Fruit fly (Drosophila melanogaster) whole organism, wandering third instar larva: Measurements from ENCODE around the gene Dok.

Experiments
- Abd-B ChIP-seq: fragments of >200 bp; optimal IDR thresholded peaks from 2 replicates; lab custom pipeline; 2017; ENCODE audit warnings: missing biosample characterization, missing genetic modification characterization
- CG9705 ChIP-seq: fragments of 200-800 bp; sonication (Bioruptor generic); optimal IDR thresholded peaks from 2 replicates; lab custom pipeline; 2018; ENCODE audit warnings: missing biosample characterization, mild to moderate bottlenecking, missing genetic modification characterization
- CrebA ChIP-seq: fragments of 200-800 bp; sonication (Bioruptor generic); optimal IDR thresholded peaks from 2 replicates; lab custom pipeline; 2016; ENCODE audit warnings: missing biosample characterization, mild to moderate bottlenecking, missing genetic modification characterization, borderline replicate concordance
- Dif ChIP-seq: fragments of 200-275, 200-300 bp; sonication (Bioruptor generic); optimal IDR thresholded peaks from 2 replicates; lab custom pipeline; 2018; ENCODE audit warnings: missing biosample characterization, missing genetic modification characterization; ENCODE audit not compliant: partially characterized antibody
- GATAd ChIP-seq: sonication (Bioruptor generic); optimal IDR thresholded peaks from 2 replicates; lab custom pipeline; 2016; ENCODE audit warnings: missing biosample characterization, missing genetic modification characterization
- HLH106 ChIP-seq: fragments of 200-800 bp; optimal IDR thresholded peaks from 3 replicates; lab custom pipeline; 2019; ENCODE audit warnings: missing biosample characterization, mild to moderate bottlenecking, missing genetic modification characterization, moderate library complexity
- Hnf4 ChIP-seq: fragments of 200-800 bp; sonication (Bioruptor generic); optimal IDR thresholded peaks from 2 replicates; lab custom pipeline; 2016; ENCODE audit warnings: missing biosample characterization, mild to moderate bottlenecking, missing genetic modification characterization
- Hr78 ChIP-seq: fragments of >200 bp; optimal IDR thresholded peaks from 2 replicates; lab custom pipeline; 2017; ENCODE audit warnings: missing biosample characterization, missing genetic modification characterization
- Jra ChIP-seq: sonication (Bioruptor generic); optimal IDR thresholded peaks from 2 replicates; lab custom pipeline; 2016; ENCODE audit warnings: missing biosample characterization, missing genetic modification characterization
- Mio ChIP-seq: sonication (Bioruptor generic); optimal IDR thresholded peaks from 2 replicates; lab custom pipeline; 2016; ENCODE audit warnings: missing biosample characterization, missing genetic modification characterization
- Myc ChIP-seq: fragments of >200 bp; optimal IDR thresholded peaks from 2 replicates; lab custom pipeline; 2017
- N ChIP-seq: fragments of >200 bp; optimal IDR thresholded peaks from 2 replicates; lab custom pipeline; 2018; ENCODE audit warnings: missing biosample characterization, missing external identifiers, missing genetic modification characterization
- Rel ChIP-seq, 2 experiments: fragments of 200-800 bp; sonication (Bioruptor generic) in 1 of 2; optimal IDR thresholded peaks; 2 replicates in 1 of 2; 3 replicates in 1 of 2; lab custom pipeline; 2016 to 2019; ENCODE audit warnings: mild to moderate bottlenecking in 2 of 2, missing biosample characterization in 2 of 2, missing genetic modification characterization in 2 of 2, moderate library complexity in 1 of 2
- Vsx2 ChIP-seq: fragments of 200-300, 225-300 bp; sonication (Bioruptor generic); optimal IDR thresholded peaks from 2 replicates; lab custom pipeline; 2018; ENCODE audit warnings: missing biosample characterization, missing genetic modification characterization; ENCODE audit not compliant: partially characterized antibody
- br ChIP-seq: fragments of 200-800 bp; sonication (Bioruptor generic); optimal IDR thresholded peaks from 2 replicates; lab custom pipeline; 2016; ENCODE audit warnings: missing biosample characterization, missing genetic modification characterization
- brk ChIP-seq: fragments of 200-800 bp; sonication (Bioruptor generic); optimal IDR thresholded peaks from 2 replicates; lab custom pipeline; 2016; ENCODE audit warnings: missing biosample characterization, mild to moderate bottlenecking, missing genetic modification characterization
- dl ChIP-seq, 2 experiments: fragments of 175-275, 200-275 bp in 1 of 2; fragments of 200-275 bp in 1 of 2; sonication (Bioruptor generic); optimal IDR thresholded peaks; lab custom pipeline; 2018; ENCODE audit warnings: mild to moderate bottlenecking in 2 of 2, missing biosample characterization in 2 of 2, missing genetic modification characterization in 2 of 2, moderate library complexity in 2 of 2; ENCODE audit not compliant: partially characterized antibody in 2 of 2, insufficient read depth in 1 of 2
- dmrt93B ChIP-seq: fragments of 200-800 bp; sonication (Bioruptor generic); optimal IDR thresholded peaks from 2 replicates; lab custom pipeline; 2018; ENCODE audit warnings: missing biosample characterization, mild to moderate bottlenecking, missing genetic modification characterization
- dsf ChIP-seq: sonication (Bioruptor generic); optimal IDR thresholded peaks from 2 replicates; lab custom pipeline; 2016; ENCODE audit warnings: missing biosample characterization, missing genetic modification characterization, borderline replicate concordance
- ey ChIP-seq: fragments of 200-800 bp; sonication (Bioruptor generic); optimal IDR thresholded peaks from 2 replicates; lab custom pipeline; 2016; ENCODE audit warnings: missing biosample characterization, missing genetic modification characterization
- foxo ChIP-seq, 2 experiments: fragments of 200-800 bp; sonication (Bioruptor generic); optimal IDR thresholded peaks; 2 replicates in 1 of 2; 3 replicates in 1 of 2; lab custom pipeline; 2016 to 2017; ENCODE audit warnings: missing biosample characterization in 2 of 2, missing genetic modification characterization in 2 of 2
- fru ChIP-seq: fragments of 200-800 bp; sonication (Bioruptor generic); optimal IDR thresholded peaks from 3 replicates; lab custom pipeline; 2016; ENCODE audit warnings: missing biosample characterization, mild to moderate bottlenecking, missing genetic modification characterization
- jim ChIP-seq: fragments of 175-275, 200-325 bp; sonication (Bioruptor generic); optimal IDR thresholded peaks from 2 replicates; lab custom pipeline; 2016; ENCODE audit warnings: missing biosample characterization, mild to moderate bottlenecking, missing genetic modification characterization
- lola ChIP-seq: fragments of >200 bp; optimal IDR thresholded peaks from 2 replicates; lab custom pipeline; 2017; ENCODE audit warnings: missing biosample characterization, missing genetic modification characterization
- pan ChIP-seq: fragments of >200 bp; optimal IDR thresholded peaks from 2 replicates; lab custom pipeline; 2017
- psq ChIP-seq: fragments of 200-800 bp; sonication (Bioruptor generic); optimal IDR thresholded peaks from 3 replicates; lab custom pipeline; 2017; ENCODE audit warnings: missing biosample characterization, mild to moderate bottlenecking, missing genetic modification characterization, moderate library complexity
- rgr ChIP-seq: fragments of 200-800 bp; sonication (Bioruptor generic); optimal IDR thresholded peaks from 3 replicates; lab custom pipeline; 2016; ENCODE audit warnings: missing biosample characterization, mild to moderate bottlenecking, missing genetic modification characterization
- sage ChIP-seq: fragments of 200-800 bp; sonication (Bioruptor generic); optimal IDR thresholded peaks from 2 replicates; lab custom pipeline; 2016; ENCODE audit warnings: missing biosample characterization, mild to moderate bottlenecking, missing genetic modification characterization
- tai ChIP-seq: sonication (Bioruptor generic); optimal IDR thresholded peaks from 2 replicates; lab custom pipeline; 2016; ENCODE audit warnings: missing biosample characterization, missing genetic modification characterization
- woc ChIP-seq: sonication (Bioruptor generic); optimal IDR thresholded peaks from 2 replicates; lab custom pipeline; 2016; ENCODE audit warnings: missing biosample characterization, mild to moderate bottlenecking, missing genetic modification characterization

The Dok gene

DNA sequence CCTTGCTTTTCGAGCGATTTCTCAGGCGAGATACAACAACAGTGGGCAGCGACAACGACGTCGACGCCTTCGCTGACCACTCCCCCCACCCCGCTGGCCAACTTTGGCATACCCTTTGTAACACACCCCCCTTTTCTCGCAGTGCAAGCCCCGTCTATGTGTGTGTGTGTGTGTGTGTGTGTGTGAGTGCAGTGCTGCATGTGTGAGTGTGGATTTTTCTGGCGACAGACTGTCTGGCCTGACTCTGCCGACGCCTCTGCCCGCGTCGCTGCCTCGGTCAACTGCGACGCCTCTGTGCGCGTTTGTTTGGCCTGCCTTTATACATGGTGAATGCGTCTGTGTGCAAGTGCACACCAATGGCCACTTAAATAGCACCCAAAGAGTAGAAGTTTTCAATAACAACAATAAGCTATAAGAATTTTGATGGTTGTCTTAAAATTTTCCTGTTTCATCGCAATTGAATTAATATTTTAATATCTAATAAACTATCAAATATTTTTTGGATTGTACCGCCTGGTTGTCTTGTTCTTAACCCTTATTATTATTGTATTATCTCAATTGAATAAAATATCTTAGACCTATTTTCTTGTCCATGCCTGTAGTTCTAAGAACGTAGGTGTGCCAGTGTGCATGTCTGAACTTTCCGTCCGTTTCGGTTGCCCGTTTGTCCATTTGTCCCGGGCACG is 30.0 kb upstream of the Dok start (continued):
- no peak for TF ChIP-seq N (GFP tag; lab: Kevin White, UChicago)
- no peak for TF ChIP-seq GATAd

DNA sequence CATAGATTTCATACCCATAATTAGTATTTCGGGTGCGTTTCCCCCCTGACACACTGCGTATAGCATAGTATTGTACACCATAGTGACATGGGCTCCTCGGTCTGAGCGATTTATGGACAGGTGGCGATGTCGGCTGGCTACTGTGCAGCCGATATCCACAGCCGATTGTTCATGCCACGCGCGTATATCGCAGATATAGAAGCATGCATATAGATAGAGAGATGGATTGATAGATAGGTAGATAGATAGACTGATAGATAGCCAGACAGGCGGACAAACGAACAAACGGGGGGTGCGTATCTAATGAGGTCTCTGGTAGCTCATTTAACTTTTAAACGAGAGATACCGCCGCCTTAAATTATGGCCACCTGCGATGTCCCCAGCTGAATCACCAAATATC is 28.0 kb upstream of the Dok start:
- TF ChIP-seq foxo (GFP tag; optimal IDR thresholded peaks at IDR 0.05; lab: Kevin White, UChicago) = no peak
- TF ChIP-seq Mio (GFP tag; lab: Kevin White, UChicago) = no peak
- TF ChIP-seq rgr = no peak
- TF ChIP-seq brk (GFP tag; lab: Kevin White, UChicago) = no peak
- TF ChIP-seq fru (GFP tag; lab: Kevin White, UChicago) = no peak
- no peak for TF ChIP-seq dl (GFP tag; optimal IDR thresholded peaks at IDR 0.05; lab: Kevin White, UChicago; ENCODE audit: insufficient read depth in 1 of 2, partially characterized antibody in 2 of 2)
- no peak for TF ChIP-seq woc (GFP tag; lab: Kevin White, UChicago)

DNA sequence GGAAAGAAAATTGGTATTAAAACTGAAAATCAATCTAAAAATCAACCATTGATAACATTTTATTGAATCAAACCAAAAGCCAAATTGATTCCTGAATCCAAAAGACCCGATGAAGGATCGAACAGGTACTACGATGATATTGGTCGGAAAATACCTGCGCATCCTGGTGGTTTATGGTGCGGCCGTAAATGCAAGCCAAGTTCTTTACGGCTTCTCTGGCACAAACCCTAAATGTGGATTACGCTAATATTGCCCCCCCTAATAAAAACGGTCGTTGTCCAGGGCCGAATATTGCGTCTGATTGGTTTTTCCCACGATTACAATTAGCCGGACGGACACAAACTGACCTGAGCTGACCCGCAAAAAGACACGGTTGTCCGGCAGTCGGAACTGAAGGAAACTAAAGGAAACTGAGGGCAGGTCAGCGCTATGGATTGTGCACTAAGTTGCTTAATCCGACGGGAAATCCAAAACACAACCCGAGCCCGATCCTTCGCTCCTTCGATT is 27.2 kb upstream of the Dok start:
- TF ChIP-seq tai (GFP tag; lab: Kevin White, UChicago) = no peak
- TF ChIP-seq Mio (GFP tag; lab: Kevin White, UChicago) = no peak
- TF ChIP-seq Hnf4 (GFP tag; lab: Kevin White, UChicago) = no peak
- TF ChIP-seq lola (GFP tag; lab: Kevin White, UChicago) = no peak
- TF ChIP-seq CrebA (GFP tag; lab: Kevin White, UChicago) = no peak
- no peak for TF ChIP-seq Rel (GFP tag; optimal IDR thresholded peaks at IDR 0.05; lab: Kevin White, UChicago)
- TF ChIP-seq Rel (tag; optimal IDR thresholded peaks at IDR 0.05; lab: Kevin White, UChicago) = no peak
- TF ChIP-seq woc (GFP tag; lab: Kevin White, UChicago) = no peak
- no peak for TF ChIP-seq ey (GFP tag; lab: Kevin White, UChicago)
- TF ChIP-seq pan (lab: Kevin White, UChicago) = no peak
- no peak for TF ChIP-seq Myc (lab: Kevin White, UChicago)
- no peak for TF ChIP-seq fru (GFP tag; lab: Kevin White, UChicago)
- TF ChIP-seq brk (GFP tag; lab: Kevin White, UChicago) = no peak
- no peak for TF ChIP-seq dmrt93B (GFP tag; lab: Kevin White, UChicago)
- TF ChIP-seq foxo (GFP tag; optimal IDR thresholded peaks at IDR 0.05; lab: Kevin White, UChicago) = no peak
- no peak for TF ChIP-seq Jra (GFP tag; lab: Kevin White, UChicago)
- TF ChIP-seq jim (GFP tag; lab: Kevin White, UChicago) = no peak
- no peak for TF ChIP-seq Hr78 (GFP tag; lab: Kevin White, UChicago)
- no peak for TF ChIP-seq Vsx2

DNA sequence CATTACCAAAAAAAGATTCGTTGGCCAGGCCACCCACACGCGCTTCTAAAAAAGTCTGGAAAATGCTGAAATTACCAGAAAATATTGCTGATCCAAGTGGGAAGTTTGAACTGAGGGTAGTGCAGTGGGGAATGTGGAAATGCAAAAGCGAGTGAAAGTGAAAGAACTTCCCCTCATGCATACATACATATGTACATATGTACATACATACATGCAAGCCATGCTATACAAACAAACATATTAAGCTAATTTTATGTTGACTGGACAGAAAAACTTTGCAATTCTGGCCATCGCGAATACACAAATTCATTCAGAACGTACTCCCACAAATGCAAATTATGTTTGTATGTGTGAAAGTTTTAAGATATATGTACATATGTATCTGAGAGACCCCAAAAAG is 25.7 kb upstream of the Dok start:
- no peak for TF ChIP-seq fru (GFP tag; lab: Kevin White, UChicago)
- no peak for TF ChIP-seq dsf
- no peak for TF ChIP-seq HLH106 (tag; lab: Kevin White, UChicago)
- TF ChIP-seq CG9705 (GFP tag; lab: Kevin White, UChicago) = no peak
- TF ChIP-seq Abd-B = no peak
- no peak for TF ChIP-seq brk (GFP tag; lab: Kevin White, UChicago)
- TF ChIP-seq foxo (GFP tag; optimal IDR thresholded peaks at IDR 0.05; lab: Kevin White, UChicago) = no peak
- no peak for TF ChIP-seq Jra (GFP tag; lab: Kevin White, UChicago)
- no peak for TF ChIP-seq br
- TF ChIP-seq rgr = no peak
- TF ChIP-seq Dif (GFP tag; lab: Kevin White, UChicago) = no peak
- no peak for TF ChIP-seq sage
- TF ChIP-seq pan (lab: Kevin White, UChicago) = no peak
- no peak for TF ChIP-seq psq (GFP tag; lab: Kevin White, UChicago)
- TF ChIP-seq jim (GFP tag; lab: Kevin White, UChicago) = no peak
